Worm (Caenorhabditis elegans) whole organism, young adult: ENCODE measurements around the gene chil-19.

Experiments
- ama-1 ChIP-seq, 3 experiments: fragments of 150-350 bp in 1 of 3; sonication (generic microtip) in 2 of 3; optimal IDR thresholded peaks; 2 replicates each; lab custom pipeline; 2014 to 2018; ENCODE audit warnings: missing biosample characterization in 2 of 3, missing genetic modification characterization in 2 of 3, missing genetic modification reagents in 2 of 3
- cebp-2 ChIP-seq: fragments of 200-800 bp; sonication (Bioruptor generic); IDR thresholded peaks from 2 replicates; pipeline ENCODE4 v1.3.6; 2022; ENCODE audit warnings: missing genetic modification characterization, missing compliant biosample characterization
- egl-44 ChIP-seq: fragments of 200-800 bp; sonication (Bioruptor generic); IDR thresholded peaks from 2 replicates; pipeline ENCODE4 v1.3.6; 2022; ENCODE audit warnings: missing genetic modification reagents, missing genetic modification characterization, missing compliant biosample characterization
- hmg-20 ChIP-seq: fragments of 200-800 bp; sonication (Bioruptor generic); IDR thresholded peaks from 2 replicates; pipeline ENCODE4 v1.3.6; 2022; ENCODE audit warnings: missing genetic modification reagents, missing genetic modification characterization, missing compliant biosample characterization
- lir-1 ChIP-seq: fragments of 200-800 bp; sonication (Bioruptor generic); conservative IDR thresholded peaks from 2 replicates; pipeline ENCODE4 v1.3.6; 2022; ENCODE audit warnings: missing genetic modification reagents, missing genetic modification characterization, missing compliant biosample characterization
- pha-4 ChIP-seq: fragments of 150-350 bp; sonication (generic microtip); optimal IDR thresholded peaks from 2 replicates; lab custom pipeline; 2014; ENCODE audit warnings: missing biosample characterization, missing genetic modification reagents, missing genetic modification characterization
- snpc-1.1 ChIP-seq: sonication (generic microtip); optimal IDR thresholded peaks from 2 replicates; lab custom pipeline; 2017; ENCODE audit warnings: missing genetic modification characterization, mild to moderate bottlenecking, missing compliant biosample characterization, antibody characterized with exemption, moderate library complexity, missing genotype, missing genetic modification reagents; ENCODE audit not compliant: insufficient read depth
- snpc-1.3 ChIP-seq: sonication (generic microtip); optimal IDR thresholded peaks from 2 replicates; lab custom pipeline; 2017; ENCODE audit warnings: missing genetic modification characterization, mild to moderate bottlenecking, missing compliant biosample characterization, antibody characterized with exemption, moderate library complexity, missing genotype, missing genetic modification reagents; ENCODE audit not compliant: insufficient read depth
- snpc-4 ChIP-seq, 5 experiments: fragments of 150-350 bp in 1 of 5; sonication (generic microtip) in 4 of 5; optimal IDR thresholded peaks; 2 replicates each; lab custom pipeline; 2014 to 2018; ENCODE audit warnings: missing genetic modification characterization in 5 of 5, missing biosample characterization in 3 of 5, antibody characterized with exemption in 2 of 5, mild to moderate bottlenecking in 2 of 5, missing compliant biosample characterization in 2 of 5, missing genotype in 2 of 5, moderate library complexity in 2 of 5, missing genetic modification reagents in 1 of 5
- unc-62 ChIP-seq: fragments of 150-350 bp; optimal IDR thresholded peaks from 2 replicates; lab custom pipeline; 2014; ENCODE audit warnings: missing biosample characterization, missing genetic modification reagents, missing genetic modification characterization

- TF ChIP-seq ama-1 (optimal IDR thresholded peaks at IDR 0.05; lab: Kevin White, UChicago) (no peak), ama-1 (GFP tag; optimal IDR thresholded peaks at IDR 0.05; lab: Kevin White, UChicago) (no peak), lir-1 (no peak), snpc-1.1 (tag; lab: Kevin White, UChicago) (no peak), unc-62 (GFP tag; lab: Kevin White, UChicago) (no peak), snpc-1.3 (tag; lab: Kevin White, UChicago) (no peak), snpc-4 (GFP tag; optimal IDR thresholded peaks at IDR 0.05; lab: Kevin White, UChicago) (no peak), snpc-4 (tag; optimal IDR thresholded peaks at IDR 0.05; lab: Kevin White, UChicago) (no peak), pha-4 (no peak), hmg-20 (no peak), egl-44 (GFP tag; lab: Robert Waterston, UW) (no peak), cebp-2 (GFP tag; lab: Robert Waterston, UW) (no peak)
Observed at ce11 chrII:9489922-9490321, 35.7 kb upstream of the chil-19 start.
